Worm (Caenorhabditis elegans) whole organism, early embryonic: ENCODE results near the gene F55G11.6.

ENCODE experiments used
- ama-1 ChIP-seq: fragments of 150-350 bp; optimal IDR thresholded peaks from 2 replicates; lab custom pipeline; 2014
- ceh-36 ChIP-seq: sonication (generic microtip); optimal IDR thresholded peaks from 2 replicates; lab custom pipeline; 2016; ENCODE audit warnings: missing genetic modification characterization, inconsistent platforms, missing compliant biosample characterization
- flt-1 ChIP-seq: fragments of 200-800 bp; sonication (Bioruptor generic); IDR thresholded peaks from 2 replicates; pipeline ENCODE4 v1.3.6; 2022; ENCODE audit warnings: missing genetic modification characterization, missing compliant biosample characterization
- hmg-4 ChIP-seq: fragments of 200-800 bp; sonication (Bioruptor generic); optimal IDR thresholded peaks from 2 replicates; lab custom pipeline; 2018; ENCODE audit warnings: mild to moderate bottlenecking, missing genetic modification characterization, missing compliant biosample characterization
- pes-1 ChIP-seq: fragments of 200-800 bp; sonication (Bioruptor generic); IDR thresholded peaks from 2 replicates; pipeline ENCODE4 v1.3.6; 2022; ENCODE audit warnings: missing genetic modification reagents, missing genetic modification characterization, missing compliant biosample characterization
- scrt-1 ChIP-seq: fragments of 200-800 bp; sonication (Bioruptor generic); IDR thresholded peaks from 2 replicates; pipeline ENCODE4 v1.3.6; 2022; ENCODE audit warnings: missing genetic modification characterization, missing compliant biosample characterization
- tbx-11 ChIP-seq: fragments of 200-800 bp; sonication (Bioruptor generic); IDR thresholded peaks from 2 replicates; pipeline ENCODE4 v1.3.6; 2022; ENCODE audit warnings: missing genetic modification characterization, missing compliant biosample characterization

ce11 chrIV:12969141-12969540 is 11.3 kb downstream of the F55G11.6 start, which contains the start of gene F55G11.2:
- TF ChIP-seq ceh-36 (tag; lab: Kevin White, UChicago) (no peak), tbx-11 (GFP tag; lab: Robert Waterston, UW) (no peak), flt-1 (GFP tag; lab: Robert Waterston, UW) (no peak), hmg-4 (GFP tag; lab: Kevin White, UChicago) (no peak), scrt-1 (GFP tag; lab: Robert Waterston, UW) (no peak), pes-1 (GFP tag; lab: Robert Waterston, UW) (no peak), ama-1 (lab: Kevin White, UChicago) (no peak)
